Fruit fly (Drosophila melanogaster) whole organism, embryonic: ENCODE data around the gene Ir75b.

Experiments
- Ada2b ChIP-seq: fragments of 200-800 bp; sonication (Bioruptor generic); IDR thresholded peaks from 2 replicates; pipeline ENCODE4 v1.3.6; 2022; ENCODE audit warnings: missing biosample characterization, missing genetic modification characterization
- Adf1 ChIP-seq: fragments of 200-800 bp; sonication (Bioruptor generic); IDR thresholded peaks from 2 replicates; pipeline ENCODE4 v1.3.6; 2022; ENCODE audit warnings: missing biosample characterization, missing genetic modification characterization
- Atf6 ChIP-seq: fragments of 200-800 bp; sonication (Bioruptor generic); IDR thresholded peaks from 2 replicates; pipeline ENCODE4 v1.3.6; 2022; ENCODE audit warnings: missing biosample characterization, missing genetic modification characterization
- BEAF-32 ChIP-seq: fragments of 200-800 bp; sonication (Bioruptor generic); optimal IDR thresholded peaks from 3 replicates; lab custom pipeline; 2017; ENCODE audit warnings: missing biosample characterization, missing genetic modification characterization, mild to moderate bottlenecking, moderate library complexity, missing genetic modification reagents
- CG11456 ChIP-seq: fragments of 200-800 bp; sonication (Bioruptor generic); IDR thresholded peaks from 3 replicates; pipeline ENCODE4 v1.3.6; 2022; ENCODE audit warnings: missing biosample characterization, missing genetic modification characterization
- CG13287 ChIP-seq: fragments of 200-800 bp; sonication (Bioruptor generic); IDR thresholded peaks from 2 replicates; pipeline ENCODE4 v1.3.6; 2022; ENCODE audit warnings: missing biosample characterization, missing genetic modification characterization; ENCODE audit not compliant: partially characterized antibody
- CG13624 ChIP-seq: fragments of 200-800 bp; sonication (Bioruptor generic); optimal IDR thresholded peaks from 2 replicates; lab custom pipeline; 2016; ENCODE audit warnings: missing biosample characterization, missing genetic modification characterization
- CG14014 ChIP-seq: fragments of 200-800 bp; sonication (Bioruptor generic); IDR thresholded peaks from 2 replicates; pipeline ENCODE4 v1.3.6; 2022; ENCODE audit warnings: missing biosample characterization, missing genetic modification characterization
- CG17385 ChIP-seq: fragments of 200-800 bp; sonication (Bioruptor generic); optimal IDR thresholded peaks from 3 replicates; lab custom pipeline; 2018; ENCODE audit warnings: missing biosample characterization, mild to moderate bottlenecking, missing genetic modification characterization
- CG3163 ChIP-seq: fragments of 200-800 bp; sonication (Bioruptor generic); optimal IDR thresholded peaks from 3 replicates; lab custom pipeline; 2016; ENCODE audit warnings: missing biosample characterization, missing genetic modification characterization
- CG32532 ChIP-seq: fragments of 200-800 bp; sonication (Bioruptor generic); IDR thresholded peaks from 2 replicates; pipeline ENCODE4 v1.3.6; 2022; ENCODE audit warnings: missing biosample characterization, missing genetic modification characterization
- CG3281 ChIP-seq: fragments of 200-800 bp; sonication (Bioruptor generic); optimal IDR thresholded peaks from 3 replicates; lab custom pipeline; 2017; ENCODE audit warnings: missing biosample characterization, mild to moderate bottlenecking, missing genetic modification characterization
- CG34224 ChIP-seq: fragments of 200-800 bp; sonication (Bioruptor generic); IDR thresholded peaks from 3 replicates; pipeline ENCODE4 v1.3.6; 2022; ENCODE audit warnings: missing biosample characterization, missing genetic modification characterization; ENCODE audit not compliant: partially characterized antibody
- CG42726 ChIP-seq: fragments of 200-800 bp; sonication (Bioruptor generic); IDR thresholded peaks from 2 replicates; pipeline ENCODE4 v1.3.6; 2022; ENCODE audit warnings: missing biosample characterization, missing genetic modification characterization; ENCODE audit not compliant: partially characterized antibody
- CG4707 ChIP-seq: fragments of 200-800 bp; sonication (Bioruptor generic); optimal IDR thresholded peaks from 2 replicates; lab custom pipeline; 2018; ENCODE audit warnings: missing biosample characterization, mild to moderate bottlenecking, missing genetic modification characterization, moderate library complexity
- CG6689 ChIP-seq: fragments of 200-800 bp; sonication (Bioruptor generic); IDR thresholded peaks from 2 replicates; pipeline ENCODE4 v1.3.6; 2022; ENCODE audit warnings: missing biosample characterization, missing genetic modification characterization
- CG7928 ChIP-seq: fragments of 200-800 bp; sonication (Bioruptor generic); optimal IDR thresholded peaks from 2 replicates; lab custom pipeline; 2017; ENCODE audit warnings: missing biosample characterization, mild to moderate bottlenecking, missing genetic modification characterization
- CG8290 ChIP-seq, 3 experiments: fragments of 200-800 bp; sonication (Bioruptor generic); optimal IDR thresholded peaks; 2 replicates each; lab custom pipeline; 2016 to 2019; ENCODE audit warnings: missing biosample characterization in 3 of 3, missing genetic modification characterization in 3 of 3, mild to moderate bottlenecking in 2 of 3, moderate library complexity in 1 of 3
- Dbx ChIP-seq: fragments of 200-800 bp; sonication (Bioruptor generic); IDR thresholded peaks from 3 replicates; pipeline ENCODE4 v1.3.6; 2022; ENCODE audit warnings: missing biosample characterization, missing genetic modification characterization
- Deaf1 ChIP-seq: fragments of 200-800 bp; optimal IDR thresholded peaks from 3 replicates; lab custom pipeline; 2019; ENCODE audit warnings: missing biosample characterization, mild to moderate bottlenecking, missing genetic modification characterization, moderate library complexity
- HLH4C ChIP-seq: fragments of 200-800 bp; sonication (Bioruptor generic); IDR thresholded peaks from 3 replicates; pipeline ENCODE4 v1.3.6; 2022; ENCODE audit warnings: missing biosample characterization, missing genetic modification characterization; ENCODE audit not compliant: partially characterized antibody
- HmgZ ChIP-seq: fragments of 200-800 bp; sonication (Bioruptor generic); optimal IDR thresholded peaks from 2 replicates; lab custom pipeline; 2018; ENCODE audit warnings: missing biosample characterization, mild to moderate bottlenecking, missing genetic modification characterization
- Hmr ChIP-seq: fragments of 200-800 bp; sonication (Bioruptor generic); optimal IDR thresholded peaks from 3 replicates; lab custom pipeline; 2017; ENCODE audit warnings: mild to moderate bottlenecking, missing biosample characterization, missing genetic modification reagents, missing genetic modification characterization
- Hsf ChIP-seq: fragments of 200-800 bp; sonication (Bioruptor generic); optimal IDR thresholded peaks from 3 replicates; lab custom pipeline; 2016; ENCODE audit warnings: missing biosample characterization, missing genetic modification characterization
- Mrtf ChIP-seq: fragments of 200-800 bp; sonication (Bioruptor generic); IDR thresholded peaks from 3 replicates; pipeline ENCODE4 v1.3.6; 2022; ENCODE audit warnings: missing biosample characterization, missing genetic modification characterization
- Nf-YC ChIP-seq: fragments of 200-800 bp; optimal IDR thresholded peaks from 3 replicates; lab custom pipeline; 2019; ENCODE audit warnings: missing biosample characterization, mild to moderate bottlenecking, missing genetic modification characterization, moderate library complexity
- Sry-δ ChIP-seq: fragments of 200-800 bp; sonication (Bioruptor generic); optimal IDR thresholded peaks from 2 replicates; lab custom pipeline; 2016; ENCODE audit warnings: missing biosample characterization, missing genetic modification characterization
- amos ChIP-seq: fragments of 200-800 bp; sonication (Bioruptor generic); IDR thresholded peaks from 2 replicates; pipeline ENCODE4 v1.3.6; 2022; ENCODE audit warnings: missing biosample characterization, missing genetic modification characterization; ENCODE audit not compliant: partially characterized antibody
- bbx ChIP-seq: fragments of 200-800 bp; sonication (Bioruptor generic); IDR thresholded peaks from 2 replicates; pipeline ENCODE4 v1.3.6; 2022; ENCODE audit warnings: missing biosample characterization, missing genetic modification characterization; ENCODE audit not compliant: partially characterized antibody
- caup ChIP-seq: fragments of 200-800 bp; sonication (Bioruptor generic); optimal IDR thresholded peaks from 3 replicates; lab custom pipeline; 2017; ENCODE audit warnings: missing biosample characterization, mild to moderate bottlenecking, missing genetic modification characterization, moderate library complexity; ENCODE audit not compliant: severe bottlenecking
- exex ChIP-seq: fragments of 200-800 bp; sonication (Bioruptor generic); optimal IDR thresholded peaks from 4 replicates; lab custom pipeline; 2018; ENCODE audit warnings: missing biosample characterization, mild to moderate bottlenecking, missing genetic modification characterization, moderate library complexity
- ftz-f1 ChIP-seq: fragments of 200-800 bp; sonication (Bioruptor generic); optimal IDR thresholded peaks from 2 replicates; lab custom pipeline; 2016; ENCODE audit warnings: missing biosample characterization, missing genetic modification characterization
- hbn ChIP-seq: fragments of 200-800 bp; sonication (Bioruptor generic); IDR thresholded peaks from 2 replicates; pipeline ENCODE4 v1.3.6; 2022; ENCODE audit warnings: missing biosample characterization, missing genetic modification characterization; ENCODE audit not compliant: partially characterized antibody
- jigr1 ChIP-seq: fragments of 200-800 bp; sonication (Bioruptor generic); IDR thresholded peaks from 3 replicates; pipeline ENCODE4 v1.3.6; 2022; ENCODE audit warnings: missing biosample characterization, missing genetic modification characterization
- knrl ChIP-seq: fragments of 200-800 bp; sonication (Bioruptor generic); IDR thresholded peaks from 3 replicates; pipeline ENCODE4 v1.3.6; 2022; ENCODE audit warnings: missing biosample characterization, missing genetic modification characterization; ENCODE audit not compliant: partially characterized antibody
- lilli ChIP-seq: fragments of 200-800 bp; sonication (Bioruptor generic); optimal IDR thresholded peaks from 3 replicates; lab custom pipeline; 2016; ENCODE audit warnings: missing biosample characterization, missing genetic modification characterization
- lov ChIP-seq, 2 experiments: fragments of 200-800 bp in 1 of 2; fragments of >200 bp in 1 of 2; sonication (Bioruptor generic) in 1 of 2; IDR thresholded peaks in 1 of 2; optimal IDR thresholded peaks in 1 of 2; 2 replicates in 1 of 2; 3 replicates in 1 of 2; pipeline versions ENCODE4 v1.3.6 to Lab custom; 2017 to 2022; ENCODE audit warnings: missing biosample characterization in 1 of 2, missing genetic modification characterization in 1 of 2
- mam ChIP-seq: fragments of 200-800 bp; sonication (Bioruptor generic); optimal IDR thresholded peaks from 3 replicates; lab custom pipeline; 2016; ENCODE audit warnings: missing biosample characterization, missing genetic modification characterization
- nerfin-2 ChIP-seq: fragments of 200-800 bp; sonication (Bioruptor generic); IDR thresholded peaks from 2 replicates; pipeline ENCODE4 v1.3.6; 2022; ENCODE audit warnings: missing biosample characterization, missing genetic modification characterization; ENCODE audit not compliant: partially characterized antibody
- otp ChIP-seq: fragments of 200-800 bp; sonication (Bioruptor generic); IDR thresholded peaks from 3 replicates; pipeline ENCODE4, ENCODE4 v1.3.6; 2022; ENCODE audit warnings: missing biosample characterization, missing genetic modification characterization
- shn ChIP-seq: fragments of 200-800 bp; sonication (Bioruptor generic); optimal IDR thresholded peaks from 3 replicates; lab custom pipeline; 2016; ENCODE audit warnings: missing biosample characterization, missing genetic modification characterization
- sna ChIP-seq: fragments of 200-800 bp; sonication (Bioruptor generic); IDR thresholded peaks from 2 replicates; pipeline ENCODE4 v1.3.6; 2022; ENCODE audit warnings: missing biosample characterization, missing genetic modification characterization; ENCODE audit not compliant: partially characterized antibody
- tap ChIP-seq: fragments of 200-800 bp; optimal IDR thresholded peaks from 3 replicates; lab custom pipeline; 2019; ENCODE audit warnings: missing biosample characterization, mild to moderate bottlenecking, missing genetic modification characterization, moderate library complexity
- tna ChIP-seq: fragments of 200-800 bp; sonication (Bioruptor generic); IDR thresholded peaks from 2 replicates; pipeline ENCODE4 v1.3.6; 2022; ENCODE audit warnings: missing biosample characterization, missing genetic modification characterization; ENCODE audit not compliant: partially characterized antibody
- z ChIP-seq: fragments of 200-800 bp; sonication (Bioruptor generic); IDR thresholded peaks from 3 replicates; pipeline ENCODE4 v1.3.6; 2022; ENCODE audit warnings: missing biosample characterization, missing genetic modification characterization
- zfh2 ChIP-seq: fragments of 200-800 bp; sonication (Bioruptor generic); optimal IDR thresholded peaks from 2 replicates; lab custom pipeline; 2016; ENCODE audit warnings: missing biosample characterization, missing genetic modification characterization

The Ir75b gene

dm6 chr3L:17841085-17841606, 21.2 kb upstream of the Ir75b start, which contains the start of gene CG5577 (continued):
- no peak for TF ChIP-seq tap (tag; lab: Kevin White, UChicago)
- peak; percentile 27 for TF ChIP-seq CG13624
- TF ChIP-seq CG34224 (GFP tag; lab: Robert Waterston, UW), result peak; percentile 60
- TF ChIP-seq Dbx (GFP tag; lab: Robert Waterston, UW), result peak; percentile 62; the same call in 1 of the 3 replicates
- peak; percentile 14 for TF ChIP-seq CG3163
- TF ChIP-seq Hsf (GFP tag; lab: Kevin White, UChicago), result peak; percentile 7
- peak; percentile 32; the same call in 1 of the 2 replicates for TF ChIP-seq CG14014 (GFP tag; lab: Robert Waterston, UW)
- TF ChIP-seq amos (GFP tag; lab: Robert Waterston, UW), result peak; percentile 65; the same call in 1 of the 2 replicates
- TF ChIP-seq exex (tag; lab: Kevin White, UChicago), result peak; percentile 50
- TF ChIP-seq CG11456, result 0 out of 3 replicates have a peak, but pooled peaks have one; percentile 21
- no peak for TF ChIP-seq lov (optimal IDR thresholded peaks at IDR 0.05; lab: Kevin White, UChicago)
- 0 out of 3 replicates have a peak, but pooled peaks have one; percentile 9 for TF ChIP-seq lov (GFP tag; IDR thresholded peaks at IDR 0.05; lab: Robert Waterston, UW)
- TF ChIP-seq Sry-δ, result peak; percentile 8
- TF ChIP-seq Atf6 (GFP tag; lab: Robert Waterston, UW), result peak; percentile 20; the same call in 1 of the 2 replicates
- TF ChIP-seq zfh2, result peak; percentile 9
- TF ChIP-seq bbx (GFP tag; lab: Robert Waterston, UW), result peak; percentile 52; the same call in 1 of the 2 replicates
- TF ChIP-seq mam (GFP tag; lab: Kevin White, UChicago), result peak; percentile 22
- TF ChIP-seq hbn (GFP tag; lab: Robert Waterston, UW), result peak; percentile 40; the same call in 1 of the 2 replicates
- TF ChIP-seq jigr1 (GFP tag; lab: Robert Waterston, UW), result no peak
- TF ChIP-seq HLH4C, result peak; percentile 48; the same call in 1 of the 3 replicates
- 0 out of 2 replicates have a peak, but pooled peaks have one; percentile 16 for TF ChIP-seq nerfin-2
- TF ChIP-seq CG7928 (GFP tag; lab: Kevin White, UChicago), result no peak
- peak; percentile 12 for TF ChIP-seq CG3281 (GFP tag; lab: Kevin White, UChicago)
- 0 out of 3 replicates have a peak, but pooled peaks have one; percentile 27 for TF ChIP-seq otp (GFP tag; lab: Robert Waterston, UW)
- peak; percentile 75 for TF ChIP-seq HmgZ
- peak; percentile 90 for TF ChIP-seq CG13287 (GFP tag; lab: Robert Waterston, UW)
- TF ChIP-seq Deaf1 (tag; lab: Kevin White, UChicago), result peak; percentile 78
- TF ChIP-seq shn (GFP tag; lab: Kevin White, UChicago), result peak; percentile 16
- peak; percentile 50 for TF ChIP-seq caup
- TF ChIP-seq lilli, result peak; percentile 30
- TF ChIP-seq CG17385 (GFP tag; lab: Kevin White, UChicago), result no peak
- peak; percentile 25; the same call in 1 of the 2 replicates for TF ChIP-seq Ada2b (GFP tag; lab: Robert Waterston, UW)
- peak; percentile 71; the same call in 1 of the 2 replicates for TF ChIP-seq Adf1
- TF ChIP-seq CG4707 (GFP tag; lab: Kevin White, UChicago), result no peak
- peak; percentile 56; the same call in 2 of the 3 replicates for TF ChIP-seq knrl (GFP tag; lab: Robert Waterston, UW)
- peak; percentile 98 for TF ChIP-seq ftz-f1 (GFP tag; lab: Kevin White, UChicago)
- TF ChIP-seq CG8290 (GFP tag; optimal IDR thresholded peaks at IDR 0.05; lab: Kevin White, UChicago), result no peak
- TF ChIP-seq CG8290 (tag; optimal IDR thresholded peaks at IDR 0.05; lab: Kevin White, UChicago), result peak in 1 of 2 experiments; percentile 72
- TF ChIP-seq CG6689, result peak; percentile 32; the same call in 1 of the 2 replicates
- peak; percentile 39; the same call in 1 of the 2 replicates for TF ChIP-seq CG42726 (GFP tag; lab: Robert Waterston, UW)
- TF ChIP-seq tna (GFP tag; lab: Robert Waterston, UW), result peak; percentile 42; the same call in 1 of the 2 replicates
- peak; percentile 68 for TF ChIP-seq CG32532 (GFP tag; lab: Robert Waterston, UW)
- 0 out of 3 replicates have a peak, but pooled peaks have one; percentile 47 for TF ChIP-seq z (GFP tag; lab: Robert Waterston, UW)
- TF ChIP-seq Hmr (GFP tag; lab: Kevin White, UChicago), result peak; percentile 46
- TF ChIP-seq Mrtf (GFP tag; lab: Robert Waterston, UW), result no peak
- TF ChIP-seq Nf-YC (tag; lab: Kevin White, UChicago), result peak; percentile 90
- peak; percentile 60 for TF ChIP-seq BEAF-32 (GFP tag; lab: Kevin White, UChicago)
- TF ChIP-seq sna (GFP tag; lab: Robert Waterston, UW), result peak; percentile 78
